Worm (Caenorhabditis elegans) whole organism, L4 larva: ENCODE data around the gene Y57A10A.13.

ENCODE experiments used
- F10B5.3 ChIP-seq: sonication (generic microtip); optimal IDR thresholded peaks from 2 replicates; lab custom pipeline; 2016; ENCODE audit warnings: mild to moderate bottlenecking, missing genetic modification characterization, missing compliant biosample characterization
- lin-13 ChIP-seq: fragments of 150-350 bp; optimal IDR thresholded peaks from 2 replicates; lab custom pipeline; 2014; ENCODE audit warnings: missing biosample characterization, missing genetic modification reagents, missing genetic modification characterization
- lin-39 ChIP-seq: fragments of 150-350 bp; optimal IDR thresholded peaks from 2 replicates; lab custom pipeline; 2014; ENCODE audit warnings: missing biosample characterization, missing genetic modification reagents, missing genetic modification characterization
- nhr-11 ChIP-seq: fragments of 150-350 bp; optimal IDR thresholded peaks from 2 replicates; lab custom pipeline; 2014; ENCODE audit warnings: missing biosample characterization, missing genetic modification characterization
- pqm-1 ChIP-seq: sonication (generic microtip); optimal IDR thresholded peaks from 2 replicates; lab custom pipeline; 2017; ENCODE audit warnings: missing biosample characterization, missing genetic modification characterization
- snpc-4 ChIP-seq: fragments of 150-350 bp; optimal IDR thresholded peaks from 2 replicates; lab custom pipeline; 2014; ENCODE audit warnings: missing biosample characterization, missing genetic modification characterization
- unc-130 ChIP-seq: sonication (generic microtip); optimal IDR thresholded peaks from 2 replicates; lab custom pipeline; 2016; ENCODE audit warnings: missing genetic modification reagents, missing genetic modification characterization, missing compliant biosample characterization
- ztf-7 ChIP-seq: fragments of 150-350 bp; optimal IDR thresholded peaks from 2 replicates; lab custom pipeline; 2014; ENCODE audit warnings: missing biosample characterization, missing genetic modification characterization

DNA sequence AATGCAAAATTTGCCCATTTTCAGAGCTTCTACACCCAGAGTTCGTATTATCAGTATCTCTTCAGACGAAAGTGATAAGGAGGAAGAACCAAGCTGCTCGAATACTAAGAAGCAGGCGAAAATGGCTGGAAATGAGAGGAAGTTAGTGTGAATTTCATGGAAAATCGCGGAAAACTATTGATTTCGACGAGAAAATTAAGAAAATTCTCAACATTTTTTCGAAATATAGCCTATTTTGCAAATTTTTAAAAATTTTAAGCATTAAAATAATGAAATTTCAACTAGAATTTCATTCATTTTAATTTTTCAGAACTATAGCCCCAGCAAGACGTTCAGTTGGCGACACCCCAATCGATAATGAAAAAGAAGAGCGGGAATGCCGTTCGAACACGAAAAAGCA is 41.1 kb downstream of the Y57A10A.13 start:
- TF ChIP-seq F10B5.3 (tag; lab: Kevin White, UChicago) = no peak
- no peak for TF ChIP-seq lin-39 (tag; lab: Kevin White, UChicago)
- TF ChIP-seq ztf-7 (tag; lab: Kevin White, UChicago) = no peak
- TF ChIP-seq lin-13 (GFP tag; lab: Kevin White, UChicago) = no peak
- no peak for TF ChIP-seq snpc-4
- TF ChIP-seq nhr-11 (tag; lab: Kevin White, UChicago) = no peak
- no peak for TF ChIP-seq unc-130
- TF ChIP-seq pqm-1 (tag; lab: Kevin White, UChicago) = no peak
